Worm (Caenorhabditis elegans): ENCODE measurements around the gene lys-8.

DNA sequence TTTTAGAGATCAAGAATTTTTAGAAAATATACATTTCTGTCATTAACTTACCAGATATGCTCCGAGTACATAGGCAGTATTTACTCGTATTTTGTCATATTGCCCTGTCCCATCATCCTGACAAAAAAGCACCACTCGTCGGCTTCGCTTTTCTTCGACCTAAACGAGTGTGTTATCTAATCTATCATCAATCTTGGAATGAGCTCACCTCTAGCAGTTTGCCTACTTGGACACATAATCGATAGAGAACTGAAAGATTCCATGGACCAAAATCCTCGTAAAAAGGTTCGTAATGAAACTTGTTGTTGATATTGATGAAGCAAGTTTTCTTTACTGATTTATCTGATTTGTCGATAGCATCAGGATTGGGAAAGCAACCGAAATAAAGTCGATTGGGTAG lies 6.9 kb downstream of the lys-8 start:
- TF ChIP-seq ccch-3 (GFP tag; optimal IDR thresholded peaks at IDR 0.05) (no peak), ceh-40 (GFP tag; IDR thresholded peaks at IDR 0.05) (no peak), Y79H2A.3 (GFP tag; conservative IDR thresholded peaks at IDR 0.05) (no peak), snpc-4 (GFP tag; optimal IDR thresholded peaks at IDR 0.05) (no peak), snpc-4 (tag; optimal IDR thresholded peaks at IDR 0.05) (no peak), lin-26 (GFP tag; IDR thresholded peaks at IDR 0.05) (no peak), nhr-90 (tag; optimal IDR thresholded peaks at IDR 0.05) (no peak), lin-35 (GFP tag; optimal IDR thresholded peaks at IDR 0.05) (no peak), nhr-80 (tag; optimal IDR thresholded peaks at IDR 0.05) (no peak), mcd-1 (GFP tag; IDR thresholded peaks at IDR 0.05) (no peak), Y53G8AR.9 (GFP tag; conservative IDR thresholded peaks at IDR 0.05) (no peak), cebp-2 (GFP tag; IDR thresholded peaks at IDR 0.05) (no peak), ztf-18 (tag; optimal IDR thresholded peaks at IDR 0.05) (no peak), attf-6 (GFP tag; IDR thresholded peaks at IDR 0.05) (no peak), gei-17 (GFP tag; optimal IDR thresholded peaks at IDR 0.05) (no peak)
